Fruit fly (Drosophila melanogaster): ENCODE measurements around the gene Polr3D.

Gene Polr3D

dm6 chr3L:18142969-18143368, 33.6 kb upstream of the Polr3D start:
- TF ChIP-seq CG14711 (tag; optimal IDR thresholded peaks at IDR 0.05), result no peak
- TF ChIP-seq Mnt (GFP tag; optimal IDR thresholded peaks at IDR 0.05), result no peak
- TF ChIP-seq bab1 (GFP tag; optimal IDR thresholded peaks at IDR 0.05), result no peak
- TF ChIP-seq CG1620 (GFP tag; optimal IDR thresholded peaks at IDR 0.05), result no peak
- no peak for TF ChIP-seq CG11617 (GFP tag; optimal IDR thresholded peaks at IDR 0.05)
- TF ChIP-seq CG5204 (GFP tag; optimal IDR thresholded peaks at IDR 0.05), result no peak
- no peak for TF ChIP-seq CG33017 (tag; optimal IDR thresholded peaks at IDR 0.05)
- TF ChIP-seq CG7101 (tag; optimal IDR thresholded peaks at IDR 0.05), result peak; percentile 25
- no peak for TF ChIP-seq tj (GFP tag; optimal IDR thresholded peaks at IDR 0.05)
- TF ChIP-seq CG7045 (GFP tag; optimal IDR thresholded peaks at IDR 0.05), result no peak
- peak; percentile 27 for TF ChIP-seq ovo (GFP tag; optimal IDR thresholded peaks at IDR 0.05)

dm6 chr3L:18139184-18139629, 29.8 kb upstream of the Polr3D start, which contains the start of gene geko:
TSS of gene geko (plus strand) at chr3L:18139402.
- peak; percentile 16 for TF ChIP-seq bab1 (GFP tag; optimal IDR thresholded peaks at IDR 0.05)
- no peak for TF ChIP-seq ovo (GFP tag; optimal IDR thresholded peaks at IDR 0.05)
- no peak for TF ChIP-seq kay (GFP tag; ENCODE audit: borderline replicate concordance)
- peak; percentile 16 for TF ChIP-seq Hr96 (GFP tag; optimal IDR thresholded peaks at IDR 0.05)
- peak; percentile 8 for TF ChIP-seq CG12768 (GFP tag; optimal IDR thresholded peaks at IDR 0.05)

dm6 chr3L:18138280-18138679, 28.9 kb upstream of the Polr3D start:
- no peak for TF ChIP-seq kay (GFP tag; ENCODE audit: borderline replicate concordance)

dm6 chr3L:18137197-18137596, 27.8 kb upstream of the Polr3D start:
- TF ChIP-seq kay (GFP tag; ENCODE audit: borderline replicate concordance), result no peak
- no peak for TF ChIP-seq Mnt (GFP tag; optimal IDR thresholded peaks at IDR 0.05)
- no peak for TF ChIP-seq toe (GFP tag; optimal IDR thresholded peaks at IDR 0.05)
- TF ChIP-seq Hr96 (GFP tag; optimal IDR thresholded peaks at IDR 0.05), result no peak

dm6 chr3L:18132589-18132988, 23.2 kb upstream of the Polr3D start, which contains the start of gene Cyp312a1:
TSS of gene Cyp312a1 (minus strand) at chr3L:18132689.
- no peak for TF ChIP-seq ovo (GFP tag; optimal IDR thresholded peaks at IDR 0.05)
- no peak for TF ChIP-seq bab1 (GFP tag; optimal IDR thresholded peaks at IDR 0.05)
- no peak for TF ChIP-seq CG5204 (GFP tag; optimal IDR thresholded peaks at IDR 0.05)
- no peak for TF ChIP-seq CG1620 (GFP tag; optimal IDR thresholded peaks at IDR 0.05)
- TF ChIP-seq kay (GFP tag; ENCODE audit: borderline replicate concordance), result peak; percentile 16
- no peak for TF ChIP-seq Clk (GFP tag; optimal IDR thresholded peaks at IDR 0.05)
- no peak for TF ChIP-seq cic (GFP tag; optimal IDR thresholded peaks at IDR 0.05)

- TF ChIP-seq pad (GFP tag; optimal IDR thresholded peaks at IDR 0.05) (no peak), CG1620 (GFP tag; optimal IDR thresholded peaks at IDR 0.05) (no peak), CG5204 (GFP tag; optimal IDR thresholded peaks at IDR 0.05) (no peak), ovo (GFP tag; optimal IDR thresholded peaks at IDR 0.05) (no peak), Clk (GFP tag; optimal IDR thresholded peaks at IDR 0.05) (no peak), CG11617 (GFP tag; optimal IDR thresholded peaks at IDR 0.05) (no peak), CG7101 (tag; optimal IDR thresholded peaks at IDR 0.05) (no peak), Mnt (GFP tag; optimal IDR thresholded peaks at IDR 0.05) (no peak), kay (GFP tag; ENCODE audit: borderline replicate concordance) (no peak), cic (GFP tag; optimal IDR thresholded peaks at IDR 0.05) (no peak), CG12768 (GFP tag; optimal IDR thresholded peaks at IDR 0.05) (no peak), CG7045 (GFP tag; optimal IDR thresholded peaks at IDR 0.05) (no peak), CG14711 (tag; optimal IDR thresholded peaks at IDR 0.05) (no peak), toe (GFP tag; optimal IDR thresholded peaks at IDR 0.05) (no peak), tj (GFP tag; optimal IDR thresholded peaks at IDR 0.05) (no peak)
These were observed 14.8 kb upstream of the Polr3D start for dm6 chr3L:18124138-18124537.

- TF ChIP-seq ovo (GFP tag; optimal IDR thresholded peaks at IDR 0.05) (no peak), bab1 (GFP tag; optimal IDR thresholded peaks at IDR 0.05) (no peak), toe (GFP tag; optimal IDR thresholded peaks at IDR 0.05) (no peak), Mnt (GFP tag; optimal IDR thresholded peaks at IDR 0.05) (no peak), cnc (optimal IDR thresholded peaks at IDR 0.05) (no peak), CG11617 (GFP tag; optimal IDR thresholded peaks at IDR 0.05) (no peak), pad (GFP tag; optimal IDR thresholded peaks at IDR 0.05) (no peak), CG33017 (tag; optimal IDR thresholded peaks at IDR 0.05) (no peak), Hr96 (GFP tag; optimal IDR thresholded peaks at IDR 0.05) (no peak), CG5204 (GFP tag; optimal IDR thresholded peaks at IDR 0.05) (no peak), cic (GFP tag; optimal IDR thresholded peaks at IDR 0.05) (no peak), CG12768 (GFP tag; optimal IDR thresholded peaks at IDR 0.05) (no peak), tj (GFP tag; optimal IDR thresholded peaks at IDR 0.05) (no peak), Clk (GFP tag; optimal IDR thresholded peaks at IDR 0.05) (no peak), CG1620 (GFP tag; optimal IDR thresholded peaks at IDR 0.05) (no peak), CG7045 (GFP tag; optimal IDR thresholded peaks at IDR 0.05) (no peak), CG14711 (tag; optimal IDR thresholded peaks at IDR 0.05) (no peak), Crg-1 (GFP tag; optimal IDR thresholded peaks at IDR 0.05) (no peak), CG7101 (tag; optimal IDR thresholded peaks at IDR 0.05) (no peak), kay (GFP tag; ENCODE audit: borderline replicate concordance) (no peak)
These were observed 12.5 kb upstream of the Polr3D start, which contains the start of gene CG42853 for dm6 chr3L:18121889-18122288. TSS of gene CG42853 (minus strand) at chr3L:18121989.
